Worm (Caenorhabditis elegans): ENCODE data around the gene rsks-1.

ce11 chrIII:11262089-11262488 is 17.2 kb downstream of the rsks-1 start:
- TF ChIP-seq unc-39 (tag; optimal IDR thresholded peaks at IDR 0.05) (no peak), nhr-237 (tag; optimal IDR thresholded peaks at IDR 0.05) (no peak), snpc-4 (tag; optimal IDR thresholded peaks at IDR 0.05) (no peak), elt-1 (tag; optimal IDR thresholded peaks at IDR 0.05; ENCODE audit: borderline replicate concordance, insufficient read depth) (no peak), lsy-2 (tag; optimal IDR thresholded peaks at IDR 0.05) (no peak), nhr-12 (tag; optimal IDR thresholded peaks at IDR 0.05) (no peak)

Data from whole organism, mixed stage, embryonic.